Fruit fly (Drosophila melanogaster) whole organism: ENCODE data around the gene Ucp4C.

Experiments
- CG8478 ChIP-seq: fragments of >200 bp; optimal IDR thresholded peaks from 2 replicates; lab custom pipeline; 2018; ENCODE audit warnings: inconsistent platforms
- Dll ChIP-seq: fragments of >200 bp; optimal IDR thresholded peaks from 2 replicates; lab custom pipeline; 2017
- EcR ChIP-seq, 2 experiments: fragments of >200 bp; optimal IDR thresholded peaks; 2 replicates each; lab custom pipeline; 2017; ENCODE audit warnings: missing biosample characterization in 2 of 2, missing genetic modification characterization in 2 of 2, missing genetic modification reagents in 2 of 2
- pan ChIP-seq: fragments of >200 bp; optimal IDR thresholded peaks from 2 replicates; lab custom pipeline; 2017
- psq ChIP-seq: fragments of >200 bp; optimal IDR thresholded peaks from 2 replicates; lab custom pipeline; 2017
- usp ChIP-seq: fragments of >200 bp; optimal IDR thresholded peaks from 2 replicates; lab custom pipeline; 2017; ENCODE audit warnings: missing biosample characterization, missing genetic modification characterization, mixed read lengths

Gene Ucp4C

dm6 chr2L:5997609-5998229 is 29.4 kb downstream of the Ucp4C start:
- peak; percentile 62 for TF ChIP-seq Dll
- TF ChIP-seq pan, result no peak

- no peak for TF ChIP-seq pan
- TF ChIP-seq EcR (GFP tag; optimal IDR thresholded peaks at IDR 0.05; lab: Kevin White, UChicago), result no peak
Observed at dm6 chr2L:5998383-5998782, 30.0 kb downstream of the Ucp4C start.

- TF ChIP-seq pan (no peak), Dll (no peak), CG8478 (no peak), usp (GFP tag; lab: Kevin White, UChicago) (no peak), psq (no peak), EcR (GFP tag; optimal IDR thresholded peaks at IDR 0.05; lab: Kevin White, UChicago) (no peak)
Observed at dm6 chr2L:5999247-5999646, 30.9 kb downstream of the Ucp4C start, which contains the start of gene Kdm5. Kdm5 (minus strand) TSS chr2L:5999501.

DNA sequence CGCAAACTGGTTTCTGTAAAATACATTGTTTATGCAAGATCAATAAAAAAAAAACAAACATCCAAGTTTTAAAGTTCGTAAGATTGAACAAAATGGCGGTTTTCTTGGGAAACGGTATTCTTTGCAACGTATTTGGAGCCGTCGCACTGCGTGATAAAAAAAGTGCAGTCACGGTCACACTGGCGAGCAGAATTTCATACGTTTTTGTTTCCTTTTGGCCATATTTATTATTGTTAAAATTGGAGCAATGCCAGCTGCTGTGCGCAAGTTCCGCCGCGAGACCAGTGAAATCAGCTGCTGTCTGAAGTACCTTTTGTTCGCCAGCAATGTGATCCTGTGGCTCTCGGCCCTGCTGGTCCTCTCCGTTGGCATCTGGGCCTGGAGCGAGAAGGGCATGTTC is 31.7 kb downstream of the Ucp4C start, which contains the start of gene Tsp26A:
Tsp26A (plus strand) TSS at position 164 of the 400 bp plus-strand sequence.
- no peak for TF ChIP-seq Dll
- TF ChIP-seq psq, result no peak
- TF ChIP-seq pan, result no peak
- no peak for TF ChIP-seq CG8478
- TF ChIP-seq usp (GFP tag; lab: Kevin White, UChicago), result no peak
- no peak for TF ChIP-seq EcR (GFP tag; optimal IDR thresholded peaks at IDR 0.05; lab: Kevin White, UChicago)

DNA sequence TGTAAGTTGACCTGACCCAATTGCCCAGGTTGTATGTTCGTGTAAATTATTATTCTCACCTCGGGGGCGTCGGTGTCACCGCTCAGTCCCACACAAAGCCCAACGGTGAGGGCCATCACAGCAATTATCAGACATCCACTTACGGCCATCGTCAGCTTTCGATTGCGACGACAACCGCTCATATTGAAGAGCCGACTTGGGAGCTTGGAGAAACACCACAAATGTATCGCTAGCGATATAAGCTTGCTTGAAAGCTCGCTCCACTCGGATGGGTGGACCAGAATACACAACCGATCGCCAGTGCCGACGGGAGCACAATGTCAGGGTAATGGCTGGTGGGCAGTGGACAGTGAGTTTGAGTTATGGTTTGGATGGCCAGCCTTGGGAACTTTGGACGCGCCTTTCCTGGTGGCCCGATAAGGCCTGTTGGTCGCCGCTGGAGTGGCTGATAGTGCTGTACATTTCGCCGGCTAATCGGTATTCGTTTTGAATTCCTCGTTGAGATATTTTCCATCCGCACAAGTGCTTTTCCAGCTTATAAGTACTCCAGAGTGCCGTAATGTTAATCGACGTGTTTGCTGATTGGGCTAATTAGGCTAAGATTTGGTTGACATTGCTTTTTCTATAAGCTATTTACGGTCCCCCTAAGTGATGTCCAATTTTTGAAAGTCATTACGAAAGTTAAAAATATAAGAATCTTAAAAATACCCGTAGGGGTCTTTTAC is 38.3 kb downstream of the Ucp4C start, which contains the start of gene Gal:
Gal (minus strand) TSS at position 320 of the 725 bp plus-strand sequence.
- TF ChIP-seq EcR (GFP tag; optimal IDR thresholded peaks at IDR 0.05; lab: Kevin White, UChicago), result no peak
- TF ChIP-seq psq, result no peak
- no peak for TF ChIP-seq usp (GFP tag; lab: Kevin White, UChicago)
- TF ChIP-seq Dll, result no peak
- TF ChIP-seq CG8478, result no peak
- TF ChIP-seq pan, result no peak

DNA sequence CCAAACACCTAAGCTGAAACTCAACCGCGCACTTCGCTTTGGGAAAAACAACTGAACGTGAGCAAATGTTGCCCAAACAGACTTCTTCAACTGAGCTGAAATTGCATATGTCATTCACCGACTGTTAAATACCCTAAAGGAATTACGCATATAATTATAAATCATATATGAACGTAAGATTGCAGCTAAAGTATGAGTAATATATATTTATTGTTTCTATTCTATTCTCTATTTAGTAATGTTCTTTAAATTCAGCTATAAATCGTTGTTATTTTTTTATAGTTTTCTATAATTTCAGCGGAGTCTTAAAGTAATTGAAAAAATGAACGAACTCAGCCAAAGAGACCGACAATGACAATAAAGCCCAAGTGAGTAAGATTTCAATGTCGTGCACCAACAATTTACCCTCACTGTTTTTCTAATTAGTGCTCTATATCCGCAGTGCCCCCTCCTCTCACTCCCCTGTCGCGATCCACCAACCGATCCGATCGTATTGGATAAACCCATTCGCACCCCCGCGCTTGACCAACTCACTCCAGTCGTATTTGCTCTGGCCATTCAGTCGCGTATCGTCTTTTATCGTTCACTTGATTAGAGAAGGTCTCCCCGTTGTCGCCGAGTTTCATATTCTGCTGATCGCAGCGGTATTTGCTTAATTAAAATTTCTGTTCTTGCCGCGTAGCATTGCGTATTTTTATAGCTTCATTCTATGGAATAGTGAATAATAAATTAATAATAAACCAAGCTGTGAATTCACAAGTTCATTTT is 44.1 kb downstream of the Ucp4C start, which contains the start of gene CG9098:
CG9098 (minus strand) TSS at position 36 of the 768 bp plus-strand sequence.
- TF ChIP-seq Dll (no peak), psq (no peak), CG8478 (no peak), pan (no peak), EcR (GFP tag; optimal IDR thresholded peaks at IDR 0.05; lab: Kevin White, UChicago) (no peak), usp (GFP tag; lab: Kevin White, UChicago) (no peak)

DNA sequence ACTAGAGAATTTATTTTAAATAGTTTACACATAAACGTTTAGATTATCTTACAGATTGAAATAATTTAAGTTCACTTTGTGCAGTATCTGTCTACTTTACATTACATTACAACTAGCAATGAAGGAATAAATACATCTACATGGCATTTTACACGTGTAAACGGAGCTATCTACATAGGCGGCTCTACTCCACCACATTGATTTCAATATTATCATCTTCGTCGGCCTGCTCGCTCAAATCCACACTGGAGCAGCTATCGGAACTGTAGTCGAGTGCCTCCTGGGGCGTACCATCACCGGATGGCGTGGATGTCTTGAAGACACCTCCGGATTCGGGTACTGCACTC is 44.7 kb downstream of the Ucp4C start:
- TF ChIP-seq EcR (GFP tag; optimal IDR thresholded peaks at IDR 0.05; lab: Kevin White, UChicago) (no peak), CG8478 (no peak), psq (no peak), usp (GFP tag; lab: Kevin White, UChicago) (no peak), Dll (no peak), pan (no peak)
